Worm (Caenorhabditis elegans): ENCODE results near the gene srh-218.

DNA sequence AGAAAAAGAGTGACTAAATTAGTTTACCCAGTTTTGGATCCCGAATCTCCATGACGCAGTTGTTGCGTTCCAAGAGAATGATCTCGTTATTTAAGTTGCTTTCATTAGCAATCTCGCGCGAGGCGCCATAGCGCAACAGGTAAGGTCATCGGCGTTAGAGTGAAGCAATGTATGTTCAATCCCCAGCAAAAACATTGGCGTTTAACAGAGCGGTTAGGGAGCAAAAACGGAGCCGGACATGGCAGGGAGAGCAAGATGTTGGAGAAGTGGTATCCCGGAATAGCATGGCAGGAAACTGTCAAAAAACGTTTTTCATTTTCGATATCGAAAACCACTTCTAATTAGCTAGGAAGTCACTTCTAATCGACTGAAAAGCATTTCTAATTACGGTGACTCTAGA is 39.5 kb upstream of the srh-218 start:
- TF ChIP-seq W03F9.2 (tag; optimal IDR thresholded peaks at IDR 0.05) (no peak), him-1 (tag; optimal IDR thresholded peaks at IDR 0.05) (no peak), dao-5 (tag; optimal IDR thresholded peaks at IDR 0.05) (no peak)
